Fruit fly (Drosophila melanogaster) whole organism, embryonic: ENCODE measurements around the gene Cyp28c1.

Experiments
- CG11695 ChIP-seq: fragments of 200-800 bp; sonication (Bioruptor generic); IDR thresholded peaks from 3 replicates; pipeline ENCODE4 v1.3.6; 2022; ENCODE audit warnings: missing biosample characterization, missing genetic modification characterization
- CG12391 ChIP-seq: fragments of 200-800 bp; sonication (Bioruptor generic); optimal IDR thresholded peaks from 3 replicates; lab custom pipeline; 2018; ENCODE audit warnings: missing biosample characterization, mild to moderate bottlenecking, missing genetic modification characterization, moderate library complexity
- CG13894 ChIP-seq: fragments of 200-800 bp; sonication (Bioruptor generic); optimal IDR thresholded peaks from 3 replicates; lab custom pipeline; 2018; ENCODE audit warnings: missing biosample characterization, mild to moderate bottlenecking, missing genetic modification characterization, moderate library complexity
- CG15601 ChIP-seq: fragments of 200-800 bp; sonication (Bioruptor generic); optimal IDR thresholded peaks from 3 replicates; lab custom pipeline; 2019; ENCODE audit warnings: missing biosample characterization, mild to moderate bottlenecking, missing genetic modification characterization, moderate library complexity
- CG16813 ChIP-seq: fragments of 200-800 bp; sonication (Bioruptor generic); IDR thresholded peaks from 3 replicates; pipeline ENCODE4 v1.3.6; 2022; ENCODE audit warnings: missing biosample characterization, missing genetic modification characterization; ENCODE audit not compliant: partially characterized antibody
- CG17361 ChIP-seq: fragments of 200-800 bp; sonication (Bioruptor generic); IDR thresholded peaks from 3 replicates; pipeline ENCODE4 v1.3.6; 2022; ENCODE audit warnings: missing biosample characterization, missing genetic modification characterization
- CG17802 ChIP-seq: fragments of 200-800 bp; sonication (Bioruptor generic); optimal IDR thresholded peaks from 2 replicates; lab custom pipeline; 2018; ENCODE audit warnings: missing biosample characterization, mild to moderate bottlenecking, missing genetic modification characterization, moderate library complexity
- CG18011 ChIP-seq: fragments of 200-800 bp; sonication (Bioruptor generic); optimal IDR thresholded peaks from 2 replicates; lab custom pipeline; 2017; ENCODE audit warnings: missing biosample characterization, missing genetic modification characterization, mild to moderate bottlenecking, moderate library complexity, missing genotype
- CG18262 ChIP-seq: fragments of 200-800 bp; optimal IDR thresholded peaks from 3 replicates; lab custom pipeline; 2019; ENCODE audit warnings: missing biosample characterization, mild to moderate bottlenecking, missing genetic modification characterization, moderate library complexity
- CG18476 ChIP-seq: fragments of 200-800 bp; sonication (Bioruptor generic); optimal IDR thresholded peaks from 2 replicates; lab custom pipeline; 2016; ENCODE audit warnings: missing biosample characterization, mild to moderate bottlenecking, missing genetic modification characterization
- CG2129 ChIP-seq: fragments of 200-800 bp; sonication (Bioruptor generic); IDR thresholded peaks from 2 replicates; pipeline ENCODE4 v1.3.6; 2022; ENCODE audit warnings: missing biosample characterization, missing genetic modification characterization; ENCODE audit not compliant: partially characterized antibody
- CG2202 ChIP-seq: fragments of 200-800 bp; sonication (Bioruptor generic); optimal IDR thresholded peaks from 2 replicates; lab custom pipeline; 2018; ENCODE audit warnings: missing biosample characterization, mild to moderate bottlenecking, missing genetic modification characterization
- CG3065 ChIP-seq: fragments of 200-800 bp; sonication (Bioruptor generic); optimal IDR thresholded peaks from 2 replicates; lab custom pipeline; 2016; ENCODE audit warnings: missing biosample characterization, missing genetic modification characterization
- CG31224 ChIP-seq: fragments of 200-800 bp; sonication (Bioruptor generic); IDR thresholded peaks from 2 replicates; pipeline ENCODE4 v1.3.6; 2022; ENCODE audit warnings: missing biosample characterization, missing genetic modification characterization
- CG31365 ChIP-seq: fragments of 200-800 bp; sonication (Bioruptor generic); optimal IDR thresholded peaks from 2 replicates; lab custom pipeline; 2018; ENCODE audit warnings: missing biosample characterization, mild to moderate bottlenecking, missing genetic modification characterization
- CG3407 ChIP-seq: fragments of 200-800 bp; sonication (Bioruptor generic); optimal IDR thresholded peaks from 2 replicates; lab custom pipeline; 2018; ENCODE audit warnings: missing biosample characterization, mild to moderate bottlenecking, missing genetic modification characterization
- CG6689 ChIP-seq: fragments of 200-800 bp; sonication (Bioruptor generic); IDR thresholded peaks from 2 replicates; pipeline ENCODE4 v1.3.6; 2022; ENCODE audit warnings: missing biosample characterization, missing genetic modification characterization
- CG6791 ChIP-seq: fragments of 200-800 bp; sonication (Bioruptor generic); IDR thresholded peaks from 3 replicates; pipeline ENCODE4 v1.3.6; 2022; ENCODE audit warnings: missing biosample characterization, missing genetic modification characterization; ENCODE audit not compliant: partially characterized antibody
- CG7357 ChIP-seq: fragments of 200-800 bp; sonication (Bioruptor generic); IDR thresholded peaks from 3 replicates; pipeline ENCODE4 v1.3.6; 2022; ENCODE audit warnings: missing biosample characterization, missing genetic modification characterization
- CG8089 ChIP-seq: fragments of 200-800 bp; sonication (Bioruptor generic); optimal IDR thresholded peaks from 3 replicates; lab custom pipeline; 2016; ENCODE audit warnings: missing biosample characterization, missing genetic modification characterization
- CG8290 ChIP-seq, 3 experiments: fragments of 200-800 bp; sonication (Bioruptor generic); optimal IDR thresholded peaks; 2 replicates each; lab custom pipeline; 2016 to 2019; ENCODE audit warnings: missing biosample characterization in 3 of 3, missing genetic modification characterization in 3 of 3, mild to moderate bottlenecking in 2 of 3, moderate library complexity in 1 of 3
- CG9437 ChIP-seq: fragments of 200-800 bp; sonication (Bioruptor generic); optimal IDR thresholded peaks from 2 replicates; lab custom pipeline; 2018; ENCODE audit warnings: missing biosample characterization, mild to moderate bottlenecking, missing genetic modification characterization
- CTCF ChIP-seq: fragments of 200-800 bp; sonication (Bioruptor generic); optimal IDR thresholded peaks from 2 replicates; lab custom pipeline; 2017; ENCODE audit warnings: missing biosample characterization, mild to moderate bottlenecking, missing genetic modification characterization, moderate library complexity
- Chrac-16 ChIP-seq: fragments of 200-800 bp; sonication (Bioruptor generic); optimal IDR thresholded peaks from 3 replicates; lab custom pipeline; 2016; ENCODE audit warnings: missing biosample characterization, missing genetic modification characterization
- Eip74EF ChIP-seq, 2 experiments: fragments of 200-800 bp in 1 of 2; fragments of >200 bp in 1 of 2; sonication (Bioruptor generic) in 1 of 2; optimal IDR thresholded peaks; 2 replicates each; lab custom pipeline; 2017 to 2019; ENCODE audit warnings: missing biosample characterization in 2 of 2, missing genetic modification characterization in 2 of 2, mild to moderate bottlenecking in 1 of 2, moderate library complexity in 1 of 2
- Fer2 ChIP-seq: fragments of 200-800 bp; sonication (Bioruptor generic); optimal IDR thresholded peaks from 2 replicates; lab custom pipeline; 2018; ENCODE audit warnings: missing biosample characterization, mild to moderate bottlenecking, missing genetic modification characterization, moderate library complexity
- MTF-1 ChIP-seq: fragments of 200-800 bp; sonication (Bioruptor generic); optimal IDR thresholded peaks from 2 replicates; lab custom pipeline; 2018; ENCODE audit warnings: missing biosample characterization, mild to moderate bottlenecking, missing genetic modification characterization, borderline replicate concordance
- NC2β ChIP-seq: fragments of 200-800 bp; sonication (Bioruptor generic); optimal IDR thresholded peaks from 2 replicates; lab custom pipeline; 2016; ENCODE audit warnings: missing biosample characterization, missing genetic modification characterization
- NFAT ChIP-seq: fragments of 200-800 bp; sonication (Bioruptor generic); IDR thresholded peaks from 2 replicates; pipeline ENCODE4 v1.3.6; 2022; ENCODE audit warnings: missing biosample characterization, missing genetic modification characterization
- Optix ChIP-seq: fragments of 200-800 bp; sonication (Bioruptor generic); IDR thresholded peaks from 3 replicates; pipeline ENCODE4 v1.3.6; 2022; ENCODE audit warnings: missing biosample characterization, missing genetic modification characterization
- Ptx1 ChIP-seq: fragments of 200-800 bp; sonication (Bioruptor generic); IDR thresholded peaks from 2 replicates; pipeline ENCODE4 v1.3.6; 2022; ENCODE audit warnings: missing biosample characterization, missing genetic modification characterization
- Side ChIP-seq: fragments of 200-800 bp; sonication (Bioruptor generic); optimal IDR thresholded peaks from 2 replicates; lab custom pipeline; 2016; ENCODE audit warnings: missing biosample characterization, missing genetic modification characterization
- TFAM ChIP-seq: fragments of 200-800 bp; sonication (Bioruptor generic); optimal IDR thresholded peaks from 2 replicates; lab custom pipeline; 2017; ENCODE audit warnings: missing biosample characterization, missing genetic modification characterization, inconsistent platforms
- esg ChIP-seq: fragments of 200-800 bp; sonication (Bioruptor generic); conservative IDR thresholded peaks from 2 replicates; pipeline ENCODE4 v1.3.6; 2022; ENCODE audit warnings: missing biosample characterization, missing genetic modification characterization
- eve ChIP-seq, 2 experiments: fragments of >200 bp; optimal IDR thresholded peaks; 2 replicates each; lab custom pipeline; 2017; ENCODE audit warnings: missing biosample characterization in 2 of 2, missing genetic modification characterization in 2 of 2
- gcm2 ChIP-seq: fragments of 200-800 bp; sonication (Bioruptor generic); optimal IDR thresholded peaks from 2 replicates; lab custom pipeline; 2016; ENCODE audit warnings: missing biosample characterization, missing genetic modification characterization
- hbn ChIP-seq: fragments of 200-800 bp; sonication (Bioruptor generic); IDR thresholded peaks from 2 replicates; pipeline ENCODE4 v1.3.6; 2022; ENCODE audit warnings: missing biosample characterization, missing genetic modification characterization; ENCODE audit not compliant: partially characterized antibody
- kni ChIP-seq: fragments of 200-800 bp; sonication (Bioruptor generic); optimal IDR thresholded peaks from 3 replicates; lab custom pipeline; 2017; ENCODE audit warnings: mild to moderate bottlenecking, missing biosample characterization, missing genetic modification reagents, missing genetic modification characterization
- knrl ChIP-seq: fragments of 200-800 bp; sonication (Bioruptor generic); IDR thresholded peaks from 3 replicates; pipeline ENCODE4 v1.3.6; 2022; ENCODE audit warnings: missing biosample characterization, missing genetic modification characterization; ENCODE audit not compliant: partially characterized antibody
- lola ChIP-seq, 3 experiments: fragments of >200 bp in 2 of 3; fragments of 200-800 bp in 1 of 3; sonication (Bioruptor generic) in 1 of 3; optimal IDR thresholded peaks; 2 replicates each; lab custom pipeline; 2017 to 2019; ENCODE audit warnings: missing biosample characterization in 3 of 3, missing genetic modification characterization in 3 of 3, mild to moderate bottlenecking in 1 of 3, moderate library complexity in 1 of 3
- peb ChIP-seq: fragments of 200-800 bp; sonication (Bioruptor generic); IDR thresholded peaks from 2 replicates; pipeline ENCODE4 v1.3.6; 2022; ENCODE audit warnings: missing biosample characterization, missing genetic modification characterization
- pnt ChIP-seq: fragments of 200-800 bp; sonication (Bioruptor generic); optimal IDR thresholded peaks from 3 replicates; lab custom pipeline; 2016; ENCODE audit warnings: missing biosample characterization, missing genetic modification characterization
- pros ChIP-seq: fragments of 200-800 bp; sonication (Bioruptor generic); optimal IDR thresholded peaks from 3 replicates; lab custom pipeline; 2019; ENCODE audit warnings: missing biosample characterization, mild to moderate bottlenecking, missing genetic modification characterization, moderate library complexity
- rib ChIP-seq: fragments of 200-800 bp; sonication (Bioruptor generic); IDR thresholded peaks from 2 replicates; pipeline ENCODE4 v1.3.6; 2022; ENCODE audit warnings: missing biosample characterization, missing genetic modification characterization
- trem ChIP-seq: fragments of 200-800 bp; optimal IDR thresholded peaks from 3 replicates; lab custom pipeline; 2019; ENCODE audit warnings: missing biosample characterization, mild to moderate bottlenecking, missing genetic modification characterization, moderate library complexity
- trh ChIP-seq: fragments of 200-800 bp; sonication (Bioruptor generic); optimal IDR thresholded peaks from 2 replicates; lab custom pipeline; 2016; ENCODE audit warnings: missing biosample characterization, missing genetic modification characterization
- twi ChIP-seq: fragments of 200-800 bp; optimal IDR thresholded peaks from 2 replicates; lab custom pipeline; 2019; ENCODE audit warnings: missing biosample characterization, mild to moderate bottlenecking, missing genetic modification characterization, moderate library complexity
- unc-4 ChIP-seq: fragments of 200-800 bp; sonication (Bioruptor generic); IDR thresholded peaks from 2 replicates; pipeline ENCODE4 v1.3.6; 2022; ENCODE audit warnings: missing biosample characterization, missing genetic modification characterization; ENCODE audit not compliant: partially characterized antibody
- vfl ChIP-seq: fragments of 200-800 bp; sonication (Bioruptor generic); optimal IDR thresholded peaks from 2 replicates; lab custom pipeline; 2016; ENCODE audit warnings: missing biosample characterization, missing genetic modification characterization

The Cyp28c1 gene

DNA sequence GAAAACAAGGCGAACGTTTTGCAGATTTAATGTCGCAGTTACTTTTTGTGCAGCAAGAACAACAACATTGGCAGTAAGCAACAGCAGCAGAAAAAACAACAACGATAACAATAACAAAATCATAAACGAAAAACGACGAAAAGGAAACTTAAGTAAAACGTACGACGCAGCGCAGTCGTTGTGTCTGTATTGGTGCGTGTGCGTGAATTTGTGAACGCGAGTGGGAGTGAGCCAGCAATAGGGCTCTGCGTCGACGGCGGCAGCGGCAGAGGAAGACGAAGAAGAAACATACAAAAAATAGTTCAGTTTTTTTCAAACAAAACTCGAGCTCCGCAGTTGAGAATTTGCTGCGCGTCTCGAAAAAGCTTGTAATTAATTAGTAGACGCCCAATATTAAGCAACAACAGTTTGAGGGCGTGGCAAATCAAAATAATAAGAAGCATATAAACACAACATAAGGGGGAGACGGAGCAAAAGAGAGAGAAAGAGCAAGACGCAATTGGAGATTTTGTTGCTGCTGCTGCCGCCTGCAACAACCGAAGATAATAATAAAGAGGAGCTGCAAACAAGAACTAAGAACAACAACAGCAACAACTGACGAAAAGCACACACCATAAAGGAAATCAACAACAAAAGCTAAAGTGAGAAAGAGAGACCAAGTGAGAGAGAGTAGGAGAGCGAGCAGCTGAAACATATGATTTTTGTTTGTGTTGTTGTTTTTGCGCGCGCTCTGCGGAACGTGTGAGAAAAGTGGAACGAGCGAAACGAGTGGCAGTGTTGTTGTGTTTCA lies 22.0 kb upstream of the Cyp28c1 start (continued):
- TF ChIP-seq unc-4 (GFP tag; lab: Robert Waterston, UW) (no peak), NC2β (GFP tag; lab: Kevin White, UChicago) (no peak), CG3407 (GFP tag; lab: Kevin White, UChicago) (peak; percentile 6), pnt (GFP tag; lab: Kevin White, UChicago) (no peak), Fer2 (tag; lab: Kevin White, UChicago) (no peak), CG18476 (no peak), eve (GFP tag; optimal IDR thresholded peaks at IDR 0.05; lab: Kevin White, UChicago) (no peak), NFAT (GFP tag; lab: Robert Waterston, UW) (no peak), CG2129 (GFP tag; lab: Robert Waterston, UW) (no peak), CG11695 (GFP tag; lab: Robert Waterston, UW) (no peak), CG16813 (GFP tag; lab: Robert Waterston, UW) (no peak), CG3065 (GFP tag; lab: Kevin White, UChicago) (no peak), CG15601 (tag; lab: Kevin White, UChicago) (peak; percentile 21), gcm2 (GFP tag; lab: Kevin White, UChicago) (no peak), vfl (GFP tag; lab: Kevin White, UChicago) (no peak), CG31224 (no peak), lola (GFP tag; optimal IDR thresholded peaks at IDR 0.05; lab: Kevin White, UChicago) (no peak), Optix (GFP tag; lab: Robert Waterston, UW) (no peak), CG8089 (GFP tag; lab: Kevin White, UChicago) (no peak), trem (tag; lab: Kevin White, UChicago) (no peak), twi (tag; lab: Kevin White, UChicago) (no peak), CG2202 (tag; lab: Kevin White, UChicago) (no peak), CG17802 (tag; lab: Kevin White, UChicago) (no peak), CG18011 (no peak), Side (no peak), Chrac-16 (GFP tag; lab: Kevin White, UChicago) (no peak), CG6791 (GFP tag; lab: Robert Waterston, UW) (no peak), CG7357 (GFP tag; lab: Robert Waterston, UW) (no peak), Eip74EF (GFP tag; optimal IDR thresholded peaks at IDR 0.05; lab: Kevin White, UChicago) (no peak), rib (GFP tag; lab: Robert Waterston, UW) (no peak), knrl (GFP tag; lab: Robert Waterston, UW) (no peak), Ptx1 (GFP tag; lab: Robert Waterston, UW) (no peak), CG17361 (no peak), CG12391 (tag; lab: Kevin White, UChicago) (no peak), trh (no peak), CG31365 (tag; lab: Kevin White, UChicago) (no peak), MTF-1 (GFP tag; lab: Kevin White, UChicago) (peak; percentile 20), CTCF (GFP tag; lab: Kevin White, UChicago) (no peak), kni (GFP tag; lab: Kevin White, UChicago) (peak; percentile 28), CG13894 (tag; lab: Kevin White, UChicago) (no peak), esg (GFP tag; lab: Robert Waterston, UW) (no peak), pros (GFP tag; lab: Kevin White, UChicago) (peak; percentile 61), CG8290 (GFP tag; optimal IDR thresholded peaks at IDR 0.05; lab: Kevin White, UChicago) (no peak), CG8290 (tag; optimal IDR thresholded peaks at IDR 0.05; lab: Kevin White, UChicago) (peak in 1 of 2 experiments; percentile 16), TFAM (GFP tag; lab: Kevin White, UChicago) (no peak), CG6689 (GFP tag; lab: Robert Waterston, UW) (no peak), CG9437 (GFP tag; lab: Kevin White, UChicago) (no peak), peb (GFP tag; lab: Robert Waterston, UW) (no peak), hbn (GFP tag; lab: Robert Waterston, UW) (no peak), CG18262 (tag; lab: Kevin White, UChicago) (no peak)
